Fruit fly (Drosophila melanogaster): ENCODE data around the gene Cpr64Ad.

DNA sequence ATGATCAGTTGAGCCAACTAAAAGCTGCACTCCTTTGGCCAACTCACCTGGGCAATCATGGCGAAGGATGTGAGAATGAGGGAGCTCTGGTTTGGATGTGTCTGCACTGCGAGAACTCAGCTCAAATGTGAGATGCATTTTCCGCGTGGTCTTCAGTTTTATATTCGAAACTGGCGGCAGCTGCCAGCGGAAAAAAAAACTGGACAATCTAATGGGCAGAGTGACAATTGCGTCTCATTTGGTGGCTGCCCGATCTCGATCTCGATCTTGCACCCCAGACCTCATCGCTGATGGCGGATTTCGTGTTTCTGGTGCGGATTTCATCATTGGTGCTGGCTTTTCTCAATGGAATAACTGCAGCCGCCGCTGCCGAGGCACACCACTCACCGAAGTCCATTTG lies 2.4 kb upstream of the Cpr64Ad start, which contains the start of gene Cpr64Ac:
- TF ChIP-seq CG10348 (GFP tag; IDR thresholded peaks at IDR 0.05) (no peak), CG34367 (tag; optimal IDR thresholded peaks at IDR 0.05) (no peak), CG32121 (GFP tag; IDR thresholded peaks at IDR 0.05) (no peak), Pif1A (GFP tag; optimal IDR thresholded peaks at IDR 0.05) (no peak), D1 (tag; optimal IDR thresholded peaks at IDR 0.05) (no peak), CG15710 (tag; optimal IDR thresholded peaks at IDR 0.05) (no peak), CG12605 (GFP tag; IDR thresholded peaks at IDR 0.05) (no peak), fd96Ca (GFP tag; IDR thresholded peaks at IDR 0.05) (no peak), rn (GFP tag; IDR thresholded peaks at IDR 0.05) (no peak)

Data from whole organism, pupa.